Worm (Caenorhabditis elegans) whole organism, young adult: Measurements from ENCODE around the gene nspg-6.

ENCODE experiments used
- B0035.1 ChIP-seq: sonication (generic microtip); optimal IDR thresholded peaks from 2 replicates; lab custom pipeline; 2016; ENCODE audit warnings: missing genetic modification characterization, mild to moderate bottlenecking, missing compliant biosample characterization, missing genotype, missing genetic modification reagents
- B0336.3 ChIP-seq: fragments of 200-800 bp; sonication (Bioruptor generic); IDR thresholded peaks from 2 replicates; pipeline ENCODE4 v1.3.6; 2022; ENCODE audit warnings: missing genetic modification characterization, missing compliant biosample characterization
- C06A6.2 ChIP-seq: fragments of 200-800 bp; sonication (Bioruptor generic); conservative IDR thresholded peaks from 2 replicates; pipeline ENCODE4 v1.3.6; 2022; ENCODE audit warnings: missing genetic modification characterization, missing compliant biosample characterization
- F22D6.2 ChIP-seq: sonication (generic microtip); optimal IDR thresholded peaks from 2 replicates; lab custom pipeline; 2016; ENCODE audit warnings: mild to moderate bottlenecking, missing genetic modification characterization, missing compliant biosample characterization
- K12H6.12 ChIP-seq: fragments of 200-800 bp; sonication (Bioruptor generic); optimal IDR thresholded peaks from 2 replicates; lab custom pipeline; 2018; ENCODE audit warnings: mild to moderate bottlenecking, missing genetic modification characterization, missing compliant biosample characterization
- ceh-27 ChIP-seq: fragments of 200-800 bp; sonication (Bioruptor generic); optimal IDR thresholded peaks from 2 replicates; lab custom pipeline; 2018; ENCODE audit warnings: mild to moderate bottlenecking, missing genetic modification characterization, moderate library complexity, missing compliant biosample characterization
- dpl-1 ChIP-seq: fragments of 150-350 bp; optimal IDR thresholded peaks from 2 replicates; lab custom pipeline; 2014; ENCODE audit warnings: missing biosample characterization, missing genetic modification reagents, missing genetic modification characterization
- nhr-90 ChIP-seq: sonication (generic microtip); optimal IDR thresholded peaks from 2 replicates; lab custom pipeline; 2016; ENCODE audit warnings: missing genotype, mild to moderate bottlenecking, missing genetic modification characterization, missing compliant biosample characterization
- pha-4 ChIP-seq: fragments of 150-350 bp; sonication (generic microtip); optimal IDR thresholded peaks from 2 replicates; lab custom pipeline; 2014; ENCODE audit warnings: missing biosample characterization, missing genetic modification reagents, missing genetic modification characterization
- sea-2 ChIP-seq: fragments of 200-800 bp; sonication (Bioruptor generic); IDR thresholded peaks from 2 replicates; pipeline ENCODE4 v1.3.6; 2022; ENCODE audit warnings: missing genetic modification characterization, missing compliant biosample characterization

DNA sequence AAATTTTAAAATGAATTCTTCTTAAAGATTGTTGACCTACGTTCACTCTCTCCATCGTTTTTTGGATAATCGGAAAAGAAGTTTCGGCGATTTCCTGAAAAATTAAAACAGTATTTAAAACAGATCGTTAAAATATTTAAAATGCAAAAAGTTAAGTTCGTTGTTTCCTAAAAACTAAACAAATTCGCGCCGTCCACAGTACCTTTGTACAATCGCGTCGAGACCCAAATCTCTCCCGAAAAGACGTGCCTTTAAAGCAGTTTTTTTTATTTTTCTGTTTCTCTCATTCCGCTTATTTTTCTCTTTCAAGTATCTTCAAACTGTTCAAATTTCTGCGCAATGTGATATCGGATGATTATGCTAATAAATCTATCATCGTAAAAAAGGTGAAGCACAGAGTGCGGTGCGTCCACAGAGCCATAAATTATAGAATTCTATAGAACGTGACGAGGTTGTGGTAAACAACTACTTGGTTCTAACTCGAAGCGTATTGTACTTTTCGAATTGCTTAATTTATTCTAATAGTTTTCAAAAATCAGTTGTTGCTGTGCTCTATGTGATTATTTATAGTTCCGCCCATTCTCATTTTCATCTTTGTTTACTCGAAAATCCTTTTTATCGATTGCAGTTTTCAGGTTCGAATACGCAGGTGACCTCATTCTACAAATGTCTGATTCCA lies 4.0 kb downstream of the nspg-6 start, which contains the start of the genes F56C9.6 and F56C9.3:
- TF ChIP-seq sea-2 (GFP tag; lab: Robert Waterston, UW) (no peak), ceh-27 (GFP tag; lab: Kevin White, UChicago) (no peak), dpl-1 (GFP tag; lab: Kevin White, UChicago) (peak; percentile 70), nhr-90 (tag; lab: Kevin White, UChicago) (no peak), B0336.3 (GFP tag; lab: Robert Waterston, UW) (no peak), F22D6.2 (tag; lab: Kevin White, UChicago) (no peak), B0035.1 (tag; lab: Kevin White, UChicago) (no peak), pha-4 (tag; lab: Kevin White, UChicago) (no peak), C06A6.2 (no peak), K12H6.12 (tag; lab: Kevin White, UChicago) (no peak)
